Fruit fly (Drosophila melanogaster): Measurements from ENCODE around the gene CG7025.

DNA sequence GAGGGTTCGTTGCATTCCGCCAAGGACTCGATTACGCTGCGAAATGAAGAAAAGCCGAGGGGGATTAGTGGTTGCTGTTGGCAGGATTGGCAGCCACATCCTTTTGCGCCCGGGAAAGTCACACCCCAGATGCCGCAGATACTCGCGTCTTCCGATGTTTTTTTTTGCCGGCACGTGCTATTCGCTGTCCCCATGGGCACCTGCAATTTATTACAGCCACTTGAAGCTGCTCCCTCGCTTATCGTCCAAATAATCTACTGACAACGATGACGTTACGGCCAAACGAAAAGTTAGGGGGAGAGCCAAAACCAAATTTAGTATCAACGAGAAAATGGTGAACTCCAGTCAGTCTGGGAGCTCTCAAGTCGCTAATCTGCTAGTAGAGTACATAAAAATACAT is 15.5 kb downstream of the CG7025 start:
- no peak for TF ChIP-seq usp (GFP tag; optimal IDR thresholded peaks at IDR 0.05)
- TF ChIP-seq psq (optimal IDR thresholded peaks at IDR 0.05) = no peak
- TF ChIP-seq pan (optimal IDR thresholded peaks at IDR 0.05) = no peak
- no peak for TF ChIP-seq EcR (GFP tag; optimal IDR thresholded peaks at IDR 0.05)
- no peak for TF ChIP-seq CG8478 (optimal IDR thresholded peaks at IDR 0.05)
- no peak for TF ChIP-seq Dll (optimal IDR thresholded peaks at IDR 0.05)

Measured in whole organism.